Fruit fly (Drosophila melanogaster) whole organism, wandering third instar larva: ENCODE results near the gene Elo68beta.
A peak's percentile ranks its signal among the peaks of the same experiment; 100 is the strongest.

Experiments
- Abd-B ChIP-seq: fragments of >200 bp; optimal IDR thresholded peaks from 2 replicates; lab custom pipeline; 2017; ENCODE audit warnings: missing biosample characterization, missing genetic modification characterization
- CG32264 ChIP-seq: fragments of 200-800 bp; sonication (Bioruptor generic); optimal IDR thresholded peaks from 2 replicates; lab custom pipeline; 2016; ENCODE audit warnings: missing biosample characterization, missing genetic modification characterization
- CG9705 ChIP-seq: fragments of 200-800 bp; sonication (Bioruptor generic); optimal IDR thresholded peaks from 2 replicates; lab custom pipeline; 2018; ENCODE audit warnings: missing biosample characterization, mild to moderate bottlenecking, missing genetic modification characterization
- GATAd ChIP-seq: sonication (Bioruptor generic); optimal IDR thresholded peaks from 2 replicates; lab custom pipeline; 2016; ENCODE audit warnings: missing biosample characterization, missing genetic modification characterization
- HLH106 ChIP-seq: fragments of 200-800 bp; optimal IDR thresholded peaks from 3 replicates; lab custom pipeline; 2019; ENCODE audit warnings: missing biosample characterization, mild to moderate bottlenecking, missing genetic modification characterization, moderate library complexity
- Hnf4 ChIP-seq: fragments of 200-800 bp; sonication (Bioruptor generic); optimal IDR thresholded peaks from 2 replicates; lab custom pipeline; 2016; ENCODE audit warnings: missing biosample characterization, mild to moderate bottlenecking, missing genetic modification characterization
- Hr78 ChIP-seq: fragments of >200 bp; optimal IDR thresholded peaks from 2 replicates; lab custom pipeline; 2017; ENCODE audit warnings: missing biosample characterization, missing genetic modification characterization
- Hr83 ChIP-seq: fragments of 200-300 bp; sonication (Bioruptor generic); optimal IDR thresholded peaks from 2 replicates; lab custom pipeline; 2016; ENCODE audit warnings: missing biosample characterization, mild to moderate bottlenecking, missing genetic modification characterization, moderate library complexity; ENCODE audit not compliant: poor library complexity, severe bottlenecking
- Jra ChIP-seq: sonication (Bioruptor generic); optimal IDR thresholded peaks from 2 replicates; lab custom pipeline; 2016; ENCODE audit warnings: missing biosample characterization, missing genetic modification characterization
- Mio ChIP-seq: sonication (Bioruptor generic); optimal IDR thresholded peaks from 2 replicates; lab custom pipeline; 2016; ENCODE audit warnings: missing biosample characterization, missing genetic modification characterization
- Myc ChIP-seq: fragments of >200 bp; optimal IDR thresholded peaks from 2 replicates; lab custom pipeline; 2017
- Rel ChIP-seq, 2 experiments: fragments of 200-800 bp; sonication (Bioruptor generic) in 1 of 2; optimal IDR thresholded peaks; 2 replicates in 1 of 2; 3 replicates in 1 of 2; lab custom pipeline; 2016 to 2019; ENCODE audit warnings: mild to moderate bottlenecking in 2 of 2, missing biosample characterization in 2 of 2, missing genetic modification characterization in 2 of 2, moderate library complexity in 1 of 2
- Sp1 ChIP-seq: fragments of 200-800 bp; sonication (Bioruptor generic); optimal IDR thresholded peaks from 3 replicates; lab custom pipeline; 2019; ENCODE audit warnings: missing biosample characterization, mild to moderate bottlenecking, missing genetic modification characterization, moderate library complexity
- Vsx2 ChIP-seq: fragments of 200-300, 225-300 bp; sonication (Bioruptor generic); optimal IDR thresholded peaks from 2 replicates; lab custom pipeline; 2018; ENCODE audit warnings: missing biosample characterization, missing genetic modification characterization; ENCODE audit not compliant: partially characterized antibody
- br ChIP-seq: fragments of 200-800 bp; sonication (Bioruptor generic); optimal IDR thresholded peaks from 2 replicates; lab custom pipeline; 2016; ENCODE audit warnings: missing biosample characterization, missing genetic modification characterization
- brk ChIP-seq: fragments of 200-800 bp; sonication (Bioruptor generic); optimal IDR thresholded peaks from 2 replicates; lab custom pipeline; 2016; ENCODE audit warnings: missing biosample characterization, mild to moderate bottlenecking, missing genetic modification characterization
- dmrt93B ChIP-seq: fragments of 200-800 bp; sonication (Bioruptor generic); optimal IDR thresholded peaks from 2 replicates; lab custom pipeline; 2018; ENCODE audit warnings: missing biosample characterization, mild to moderate bottlenecking, missing genetic modification characterization
- dsf ChIP-seq: sonication (Bioruptor generic); optimal IDR thresholded peaks from 2 replicates; lab custom pipeline; 2016; ENCODE audit warnings: missing biosample characterization, missing genetic modification characterization, borderline replicate concordance
- ey ChIP-seq: fragments of 200-800 bp; sonication (Bioruptor generic); optimal IDR thresholded peaks from 2 replicates; lab custom pipeline; 2016; ENCODE audit warnings: missing biosample characterization, missing genetic modification characterization
- foxo ChIP-seq, 2 experiments: fragments of 200-800 bp; sonication (Bioruptor generic); optimal IDR thresholded peaks; 2 replicates in 1 of 2; 3 replicates in 1 of 2; lab custom pipeline; 2016 to 2017; ENCODE audit warnings: missing biosample characterization in 2 of 2, missing genetic modification characterization in 2 of 2
- fru ChIP-seq: fragments of 200-800 bp; sonication (Bioruptor generic); optimal IDR thresholded peaks from 3 replicates; lab custom pipeline; 2016; ENCODE audit warnings: missing biosample characterization, mild to moderate bottlenecking, missing genetic modification characterization
- h ChIP-seq: fragments of 200-800 bp; sonication (Bioruptor generic); optimal IDR thresholded peaks from 3 replicates; lab custom pipeline; 2016; ENCODE audit warnings: missing biosample characterization, mild to moderate bottlenecking, missing genetic modification characterization
- lola ChIP-seq: fragments of >200 bp; optimal IDR thresholded peaks from 2 replicates; lab custom pipeline; 2017; ENCODE audit warnings: missing biosample characterization, missing genetic modification characterization
- pan ChIP-seq: fragments of >200 bp; optimal IDR thresholded peaks from 2 replicates; lab custom pipeline; 2017
- psq ChIP-seq: fragments of 200-800 bp; sonication (Bioruptor generic); optimal IDR thresholded peaks from 3 replicates; lab custom pipeline; 2017; ENCODE audit warnings: missing biosample characterization, mild to moderate bottlenecking, missing genetic modification characterization, moderate library complexity
- rgr ChIP-seq: fragments of 200-800 bp; sonication (Bioruptor generic); optimal IDR thresholded peaks from 3 replicates; lab custom pipeline; 2016; ENCODE audit warnings: missing biosample characterization, mild to moderate bottlenecking, missing genetic modification characterization
- sage ChIP-seq: fragments of 200-800 bp; sonication (Bioruptor generic); optimal IDR thresholded peaks from 2 replicates; lab custom pipeline; 2016; ENCODE audit warnings: missing biosample characterization, mild to moderate bottlenecking, missing genetic modification characterization
- sv ChIP-seq: fragments of 200-800 bp; sonication (Bioruptor generic); optimal IDR thresholded peaks from 3 replicates; lab custom pipeline; 2016; ENCODE audit warnings: missing biosample characterization, missing genetic modification characterization
- tai ChIP-seq: sonication (Bioruptor generic); optimal IDR thresholded peaks from 2 replicates; lab custom pipeline; 2016; ENCODE audit warnings: missing biosample characterization, missing genetic modification characterization
- woc ChIP-seq: sonication (Bioruptor generic); optimal IDR thresholded peaks from 2 replicates; lab custom pipeline; 2016; ENCODE audit warnings: missing biosample characterization, mild to moderate bottlenecking, missing genetic modification characterization

Elo68beta gene

DNA sequence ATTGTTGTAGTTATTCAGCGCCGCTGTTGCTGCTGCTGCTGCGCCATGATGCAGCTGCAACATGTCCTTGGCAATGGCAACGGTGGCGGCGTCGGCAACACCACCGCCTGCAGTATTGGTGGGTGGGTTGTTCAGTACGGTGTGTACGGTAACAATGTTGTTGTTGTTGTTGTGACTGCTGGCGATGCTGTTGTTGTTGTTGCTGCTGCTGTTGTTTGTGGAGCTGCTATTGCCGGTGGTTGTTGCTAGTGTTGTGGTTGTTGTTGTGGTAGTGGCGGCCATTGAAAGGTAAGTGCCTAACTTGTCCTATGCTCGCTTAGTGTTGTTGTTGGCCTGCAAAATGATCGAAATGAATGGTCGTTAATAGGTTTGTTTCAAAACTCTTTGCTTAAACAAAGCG, 16.2 kb upstream of the Elo68beta start:
- TF ChIP-seq Abd-B (GFP tag; lab: Kevin White, UChicago) (no peak), Hr83 (no peak), fru (GFP tag; lab: Kevin White, UChicago) (no peak), psq (no peak), Rel (GFP tag; optimal IDR thresholded peaks at IDR 0.05; lab: Kevin White, UChicago) (no peak), Rel (tag; optimal IDR thresholded peaks at IDR 0.05; lab: Kevin White, UChicago) (no peak), CG32264 (GFP tag; lab: Kevin White, UChicago) (no peak)

DNA sequence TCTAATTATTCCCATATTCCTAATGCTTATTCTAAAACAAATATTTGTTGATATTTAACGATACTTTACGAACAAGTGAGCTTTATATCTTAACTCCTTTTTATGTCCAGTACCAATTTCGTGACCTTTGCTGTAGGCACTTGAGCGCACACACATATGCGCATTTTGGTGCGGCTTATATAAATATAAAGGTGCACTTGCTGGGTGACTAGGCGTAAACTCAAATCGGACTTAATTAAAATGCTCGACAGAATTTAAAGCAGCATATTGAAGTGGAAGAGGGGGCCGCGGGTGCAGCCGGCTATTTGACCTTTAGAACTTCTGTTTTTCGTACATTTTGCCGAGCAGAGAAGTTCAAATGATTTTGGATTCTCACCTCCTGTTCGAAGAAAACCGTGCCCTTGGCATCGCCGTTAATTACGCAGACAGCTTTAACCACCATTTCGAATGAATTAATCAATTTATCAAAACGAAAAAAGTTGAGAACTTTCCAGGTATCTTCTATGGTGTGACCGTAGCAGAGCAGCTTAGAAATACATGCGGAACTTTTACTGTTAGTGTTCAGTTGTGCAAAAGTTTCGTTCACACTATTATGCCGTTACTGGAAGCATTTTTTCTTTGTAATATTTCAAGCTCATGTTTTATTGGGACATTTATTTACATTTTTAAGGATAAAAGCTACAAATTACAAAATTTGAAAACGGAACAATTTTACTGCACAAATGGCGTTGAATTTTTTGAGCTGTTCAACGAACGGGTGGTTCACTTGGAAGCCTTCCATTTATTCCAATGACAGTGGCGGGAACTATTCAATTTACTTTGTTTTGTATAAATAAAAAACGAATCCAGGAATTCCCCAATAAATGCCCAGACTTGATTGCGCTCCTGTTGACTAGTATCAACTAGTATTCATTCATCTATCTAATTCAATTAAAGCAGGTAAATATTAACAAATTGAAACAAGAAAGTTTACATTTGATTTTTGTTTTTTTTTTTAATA, 12.0 kb upstream of the Elo68beta start, which contains the start of gene Sod1:
Sod1 (minus strand) TSS at position 543 of the 1,000 bp plus-strand sequence.
- TF ChIP-seq Myc (no peak), rgr (GFP tag; lab: Kevin White, UChicago) (peak; percentile 19), Hnf4 (GFP tag; lab: Kevin White, UChicago) (peak; percentile 89), br (GFP tag; lab: Kevin White, UChicago) (peak; percentile 32), fru (GFP tag; lab: Kevin White, UChicago) (no peak), Abd-B (GFP tag; lab: Kevin White, UChicago) (no peak), woc (GFP tag; lab: Kevin White, UChicago) (no peak), GATAd (GFP tag; lab: Kevin White, UChicago) (no peak), tai (GFP tag; lab: Kevin White, UChicago) (no peak), ey (GFP tag; lab: Kevin White, UChicago) (no peak), brk (no peak), CG9705 (GFP tag; lab: Kevin White, UChicago) (no peak), sage (GFP tag; lab: Kevin White, UChicago) (no peak), Jra (GFP tag; lab: Kevin White, UChicago) (no peak), Sp1 (GFP tag; lab: Kevin White, UChicago) (no peak), HLH106 (tag; lab: Kevin White, UChicago) (no peak), psq (no peak), Mio (GFP tag; lab: Kevin White, UChicago) (no peak), Vsx2 (GFP tag; lab: Kevin White, UChicago) (no peak), lola (GFP tag; lab: Kevin White, UChicago) (peak; percentile 6), CG32264 (GFP tag; lab: Kevin White, UChicago) (no peak), foxo (GFP tag; optimal IDR thresholded peaks at IDR 0.05; lab: Kevin White, UChicago) (no peak), Rel (GFP tag; optimal IDR thresholded peaks at IDR 0.05; lab: Kevin White, UChicago) (no peak), Rel (tag; optimal IDR thresholded peaks at IDR 0.05; lab: Kevin White, UChicago) (peak; percentile 79), dsf (GFP tag; lab: Kevin White, UChicago) (no peak), Hr83 (peak; percentile 26), Hr78 (GFP tag; lab: Kevin White, UChicago) (no peak), pan (lab: Kevin White, UChicago) (no peak)

DNA sequence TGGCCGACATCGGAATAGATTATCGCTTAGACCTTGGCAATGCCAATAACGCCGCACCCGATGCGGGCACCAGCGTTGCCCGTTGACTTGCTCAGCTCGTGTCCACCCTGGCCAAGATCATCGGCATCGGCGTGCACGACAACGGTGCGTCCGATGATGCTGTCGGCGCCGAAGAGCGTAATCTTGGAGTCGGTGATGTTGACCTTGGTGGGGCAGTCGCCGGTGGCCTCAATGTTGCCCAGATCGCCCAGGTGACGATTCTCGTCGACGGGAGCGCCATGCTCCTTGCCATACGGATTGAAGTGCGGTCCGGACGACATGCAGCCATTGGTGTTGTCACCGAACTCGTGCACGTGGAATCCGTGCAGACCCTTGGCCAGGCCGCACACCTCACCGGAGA, 10.9 kb upstream of the Elo68beta start:
- no peak for TF ChIP-seq psq
- no peak for TF ChIP-seq sv (GFP tag; lab: Kevin White, UChicago)
- TF ChIP-seq dsf (GFP tag; lab: Kevin White, UChicago) = no peak

DNA sequence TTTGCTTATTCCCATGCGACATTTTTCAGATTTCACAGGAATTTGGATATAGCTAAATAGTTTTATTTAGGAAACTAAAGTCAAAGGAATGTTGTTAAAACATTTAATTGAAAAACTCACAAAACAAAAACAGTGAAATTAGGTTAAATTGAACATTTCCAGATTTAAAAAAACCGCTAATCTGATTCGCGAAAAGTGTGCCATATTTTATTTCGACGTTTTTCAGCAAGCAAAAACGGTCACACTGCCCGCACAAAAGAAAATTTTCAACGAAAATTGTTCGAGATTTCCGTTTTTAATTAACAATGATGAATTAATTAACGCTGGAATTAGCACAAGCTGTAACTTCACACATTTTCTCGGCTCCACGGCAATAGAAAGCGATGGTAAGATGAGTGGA, 8.0 kb upstream of the Elo68beta start, which contains the start of the genes CG34012 and emei:
CG34012 (minus strand) TSS at position 52 of the 400 bp plus-strand sequence.
emei (plus strand) TSS at position 237 of the 400 bp plus-strand sequence.
- TF ChIP-seq h (no peak), Vsx2 (GFP tag; lab: Kevin White, UChicago) (no peak), Mio (GFP tag; lab: Kevin White, UChicago) (no peak), sage (GFP tag; lab: Kevin White, UChicago) (no peak), dmrt93B (GFP tag; lab: Kevin White, UChicago) (no peak)
